Worm (Caenorhabditis elegans) whole organism, L1 larva: ENCODE data around the gene ptc-3.

Experiments
- ceh-82 ChIP-seq, 3 experiments: fragments of 150-350 bp in 1 of 3; sonication (generic microtip) in 2 of 3; optimal IDR thresholded peaks; 2 replicates each; lab custom pipeline; 2014 to 2017; ENCODE audit warnings: missing biosample characterization in 3 of 3, missing genetic modification characterization in 3 of 3
- jun-1 ChIP-seq: fragments of 150-350 bp; optimal IDR thresholded peaks from 2 replicates; lab custom pipeline; 2014; ENCODE audit warnings: missing biosample characterization, missing genetic modification reagents, missing genetic modification characterization
- lin-15B ChIP-seq: fragments of 150-350 bp; sonication (generic microtip); optimal IDR thresholded peaks from 3 replicates; lab custom pipeline; 2014; ENCODE audit warnings: missing biosample characterization, missing genetic modification characterization
- unc-86 ChIP-seq: sonication (generic microtip); optimal IDR thresholded peaks from 2 replicates; lab custom pipeline; 2016; ENCODE audit warnings: missing genetic modification characterization, missing compliant biosample characterization

- no peak for TF ChIP-seq lin-15B (tag; lab: Kevin White, UChicago)
- no peak for TF ChIP-seq jun-1 (tag; lab: Kevin White, UChicago)
- peak in 1 of 3 experiments; percentile 1 for TF ChIP-seq ceh-82 (tag; optimal IDR thresholded peaks at IDR 0.05; lab: Kevin White, UChicago)
- no peak for TF ChIP-seq unc-86
Observed at ce11 chrII:2807674-2808206, 44.7 kb downstream of the ptc-3 start, which contains the start of gene K12H6.12.
